Worm (Caenorhabditis elegans): ENCODE results near the gene Y24D9A.6.

Gene Y24D9A.6

ce11 chrIV:4449843-4450242 is 49.6 kb upstream of the Y24D9A.6 start (continued):
- no peak for TF ChIP-seq tlf-1 (GFP tag; optimal IDR thresholded peaks at IDR 0.05)
- TF ChIP-seq mes-4 (tag; optimal IDR thresholded peaks at IDR 0.05) = peak; percentile 38
- no peak for TF ChIP-seq F57C9.4 (tag; optimal IDR thresholded peaks at IDR 0.05)
- TF ChIP-seq unc-62 (GFP tag; optimal IDR thresholded peaks at IDR 0.05) = no peak
- TF ChIP-seq xnd-1 (tag; optimal IDR thresholded peaks at IDR 0.05) = peak; percentile 2
- TF ChIP-seq B0035.1 (tag; optimal IDR thresholded peaks at IDR 0.05) = peak; percentile 30
- TF ChIP-seq snpc-1.3 (tag; optimal IDR thresholded peaks at IDR 0.05; ENCODE audit: insufficient read depth) = no peak
- TF ChIP-seq pbrm-1 (GFP tag; IDR thresholded peaks at IDR 0.05) = 0 out of 2 replicates have a peak, but pooled peaks have one; percentile 40
- no peak for TF ChIP-seq F37B4.10 (GFP tag; IDR thresholded peaks at IDR 0.05)
- TF ChIP-seq cebp-2 (GFP tag; IDR thresholded peaks at IDR 0.05) = no peak
- no peak for TF ChIP-seq ztf-3 (GFP tag; optimal IDR thresholded peaks at IDR 0.05)
- TF ChIP-seq dpl-1 (GFP tag; optimal IDR thresholded peaks at IDR 0.05) = no peak
- TF ChIP-seq bed-1 (GFP tag; IDR thresholded peaks at IDR 0.05) = no peak
- TF ChIP-seq nhr-179 (tag; optimal IDR thresholded peaks at IDR 0.05) = no peak
- TF ChIP-seq snpc-4 (GFP tag; optimal IDR thresholded peaks at IDR 0.05) = no peak
- TF ChIP-seq snpc-4 (tag; optimal IDR thresholded peaks at IDR 0.05) = peak in 2 of 4 experiments; percentile 22 to 47
- TF ChIP-seq ekl-4 (GFP tag; IDR thresholded peaks at IDR 0.05) = no peak; the same call in 1 of the 2 replicates
- TF ChIP-seq hrde-1 (tag; optimal IDR thresholded peaks at IDR 0.05; ENCODE audit: borderline replicate concordance) = peak; percentile 51
- TF ChIP-seq him-1 (tag; optimal IDR thresholded peaks at IDR 0.05) = no peak
- peak; percentile 33; the same call in 1 of the 2 replicates for TF ChIP-seq hmg-1.2 (GFP tag; IDR thresholded peaks at IDR 0.05)
- TF ChIP-seq ceh-27 (GFP tag; optimal IDR thresholded peaks at IDR 0.05) = no peak
- no peak for TF ChIP-seq akir-1 (GFP tag; optimal IDR thresholded peaks at IDR 0.05)
- TF ChIP-seq aptf-3 (GFP tag; IDR thresholded peaks at IDR 0.05) = no peak
- peak; percentile 80 for TF ChIP-seq nhr-80 (tag; optimal IDR thresholded peaks at IDR 0.05)
- TF ChIP-seq unc-130 (GFP tag; optimal IDR thresholded peaks at IDR 0.05) = no peak
- TF ChIP-seq ceh-100 (GFP tag; IDR thresholded peaks at IDR 0.05) = 0 out of 2 replicates have a peak, but pooled peaks have one; percentile 27
- 0 out of 2 replicates have a peak, but pooled peaks have one; percentile 16 for TF ChIP-seq C17E4.6 (GFP tag; IDR thresholded peaks at IDR 0.05)
- peak; percentile 4 for TF ChIP-seq lin-54 (GFP tag; optimal IDR thresholded peaks at IDR 0.05)
- peak; percentile 58; the same call in 1 of the 2 replicates for TF ChIP-seq lin-26 (GFP tag; IDR thresholded peaks at IDR 0.05)
- no peak for TF ChIP-seq Y53F4B.3 (GFP tag; IDR thresholded peaks at IDR 0.05)
- no peak for TF ChIP-seq nfya-2 (GFP tag; IDR thresholded peaks at IDR 0.05)
- no peak for TF ChIP-seq sdz-38 (tag; optimal IDR thresholded peaks at IDR 0.05)
- TF ChIP-seq gei-17 (GFP tag; optimal IDR thresholded peaks at IDR 0.05) = no peak
- TF ChIP-seq egrh-3 (GFP tag; IDR thresholded peaks at IDR 0.05) = no peak
- TF ChIP-seq egl-18 (GFP tag; IDR thresholded peaks at IDR 0.05) = no peak
- no peak; the same call in 1 of the 2 replicates for TF ChIP-seq hsf-1 (GFP tag; IDR thresholded peaks at IDR 0.05)
- peak; percentile 49 for TF ChIP-seq ama-1 (optimal IDR thresholded peaks at IDR 0.05)
- TF ChIP-seq ama-1 (GFP tag; optimal IDR thresholded peaks at IDR 0.05) = no peak
- peak; percentile 40; the same call in 1 of the 2 replicates for TF ChIP-seq Y79H2A.3 (GFP tag; conservative IDR thresholded peaks at IDR 0.05)
- peak; percentile 43 for TF ChIP-seq tbp1 (GFP tag; optimal IDR thresholded peaks at IDR 0.05)
- no peak for TF ChIP-seq nhr-27 (tag; optimal IDR thresholded peaks at IDR 0.05)
- TF ChIP-seq nhr-120 (GFP tag; IDR thresholded peaks at IDR 0.05) = no peak
- peak; percentile 22 for TF ChIP-seq ceh-91 (GFP tag; IDR thresholded peaks at IDR 0.05)
- TF ChIP-seq athp-1 (tag; optimal IDR thresholded peaks at IDR 0.05) = no peak
- TF ChIP-seq aptf-2 (GFP tag; conservative IDR thresholded peaks at IDR 0.05) = no peak
- peak; percentile 18 for TF ChIP-seq die-1 (tag; optimal IDR thresholded peaks at IDR 0.05)
- TF ChIP-seq ceh-40 (GFP tag; IDR thresholded peaks at IDR 0.05) = no peak
- no peak for TF ChIP-seq ztf-6 (GFP tag; IDR thresholded peaks at IDR 0.05)
- no peak for TF ChIP-seq ztf-28 (GFP tag; IDR thresholded peaks at IDR 0.05)
- TF ChIP-seq attf-6 (GFP tag; IDR thresholded peaks at IDR 0.05) = no peak; the same call in 1 of the 2 replicates
